Fruit fly (Drosophila melanogaster) S2 (cell line): ENCODE results near the gene CG43169.

Experiments
- CG8478 ChIP-seq: fragments of >200 bp; optimal IDR thresholded peaks from 2 replicates; lab custom pipeline; 2018
- CTCF ChIP-seq, 2 experiments: fragments of >200 bp; optimal IDR thresholded peaks; 2 replicates each; lab custom pipeline; 2018

- TF ChIP-seq CG8478 (lab: Kevin White, UChicago) (no peak), CTCF (optimal IDR thresholded peaks at IDR 0.05; lab: Kevin White, UChicago) (no peak)
Observed at dm6 chr3L:8879465-8879864, 9.0 kb downstream of the CG43169 start.
